Worm (Caenorhabditis elegans) whole organism, young adult: ENCODE data around the gene F08F1.4.

Experiments used
- B0019.2 ChIP-seq: fragments of 200-800 bp; sonication (Bioruptor generic); conservative IDR thresholded peaks from 2 replicates; pipeline ENCODE4 v1.3.6; 2022; ENCODE audit warnings: missing genetic modification reagents, missing genetic modification characterization, missing compliant biosample characterization
- B0261.1 ChIP-seq: sonication (generic microtip); optimal IDR thresholded peaks from 2 replicates; lab custom pipeline; 2016; ENCODE audit warnings: mild to moderate bottlenecking, missing genetic modification characterization, moderate library complexity, missing compliant biosample characterization
- C17E4.6 ChIP-seq: fragments of 200-800 bp; sonication (Bioruptor generic); IDR thresholded peaks from 2 replicates; pipeline ENCODE4 v1.3.6; 2022; ENCODE audit warnings: missing genetic modification reagents, missing genetic modification characterization, missing compliant biosample characterization
- D2030.7 ChIP-seq: fragments of 200-800 bp; sonication (Bioruptor generic); IDR thresholded peaks from 2 replicates; pipeline ENCODE4 v1.3.6; 2022; ENCODE audit warnings: missing genetic modification reagents, missing genetic modification characterization, missing compliant biosample characterization
- F22D6.2 ChIP-seq: sonication (generic microtip); optimal IDR thresholded peaks from 2 replicates; lab custom pipeline; 2016; ENCODE audit warnings: mild to moderate bottlenecking, missing genetic modification characterization, missing compliant biosample characterization
- F23B12.7 ChIP-seq: sonication (generic microtip); optimal IDR thresholded peaks from 2 replicates; lab custom pipeline; 2017; ENCODE audit warnings: missing genetic modification characterization, mild to moderate bottlenecking, missing compliant biosample characterization, antibody characterized with exemption, moderate library complexity; ENCODE audit not compliant: insufficient read depth
- F33H1.4 ChIP-seq: fragments of 200-800 bp; sonication (Bioruptor generic); IDR thresholded peaks from 2 replicates; pipeline ENCODE4 v1.3.6; 2022; ENCODE audit warnings: missing genetic modification reagents, missing genetic modification characterization, missing compliant biosample characterization
- F57C9.4 ChIP-seq: sonication (generic microtip); optimal IDR thresholded peaks from 2 replicates; lab custom pipeline; 2017; ENCODE audit warnings: mild to moderate bottlenecking, missing genetic modification characterization, missing compliant biosample characterization
- K11D2.4 ChIP-seq: fragments of 200-800 bp; sonication (Bioruptor generic); IDR thresholded peaks from 2 replicates; pipeline ENCODE4 v1.3.6; 2022; ENCODE audit warnings: missing genetic modification reagents, missing genetic modification characterization, missing compliant biosample characterization
- K12H6.12 ChIP-seq: fragments of 200-800 bp; sonication (Bioruptor generic); optimal IDR thresholded peaks from 2 replicates; lab custom pipeline; 2018; ENCODE audit warnings: mild to moderate bottlenecking, missing genetic modification characterization, missing compliant biosample characterization
- T26A5.8 ChIP-seq: sonication (generic microtip); optimal IDR thresholded peaks from 2 replicates; lab custom pipeline; 2016; ENCODE audit warnings: missing genetic modification characterization, missing compliant biosample characterization
- Y56A3A.18 ChIP-seq: fragments of 200-800 bp; sonication (Bioruptor generic); IDR thresholded peaks from 2 replicates; pipeline ENCODE4 v1.3.6; 2022; ENCODE audit warnings: missing genetic modification reagents, missing genetic modification characterization, missing compliant biosample characterization
- ZK185.1 ChIP-seq: sonication (generic microtip); optimal IDR thresholded peaks from 2 replicates; lab custom pipeline; 2016; ENCODE audit warnings: mild to moderate bottlenecking, missing genetic modification characterization, missing compliant biosample characterization; ENCODE audit not compliant: poor library complexity, severe bottlenecking
- ama-1 ChIP-seq, 3 experiments: fragments of 150-350 bp in 1 of 3; sonication (generic microtip) in 2 of 3; optimal IDR thresholded peaks; 2 replicates each; lab custom pipeline; 2014 to 2018; ENCODE audit warnings: missing biosample characterization in 2 of 3, missing genetic modification characterization in 2 of 3, missing genetic modification reagents in 2 of 3
- attf-3 ChIP-seq: fragments of 200-800 bp; sonication (Bioruptor generic); conservative IDR thresholded peaks from 2 replicates; pipeline ENCODE4 v1.3.6; 2022; ENCODE audit warnings: missing genetic modification reagents, missing genetic modification characterization, missing compliant biosample characterization
- attf-5 ChIP-seq: fragments of 200-800 bp; sonication (Bioruptor generic); optimal IDR thresholded peaks from 2 replicates; lab custom pipeline; 2018; ENCODE audit warnings: mild to moderate bottlenecking, missing genetic modification characterization, missing compliant biosample characterization
- cebp-1 ChIP-seq, 2 experiments: fragments of 200-800 bp in 1 of 2; sonication (Bioruptor generic) in 1 of 2; sonication (generic microtip) in 1 of 2; IDR thresholded peaks in 1 of 2; optimal IDR thresholded peaks in 1 of 2; 2 replicates each; pipeline versions ENCODE4 v1.3.6 to Lab custom; 2017 to 2022; ENCODE audit warnings: missing compliant biosample characterization in 2 of 2, missing genetic modification characterization in 2 of 2, mild to moderate bottlenecking in 1 of 2, missing genetic modification reagents in 1 of 2, moderate library complexity in 1 of 2
- ceh-100 ChIP-seq: fragments of 200-800 bp; sonication (Bioruptor generic); IDR thresholded peaks from 2 replicates; pipeline ENCODE4 v1.3.6; 2022; ENCODE audit warnings: missing genetic modification reagents, missing genetic modification characterization, missing compliant biosample characterization
- ceh-27 ChIP-seq: fragments of 200-800 bp; sonication (Bioruptor generic); optimal IDR thresholded peaks from 2 replicates; lab custom pipeline; 2018; ENCODE audit warnings: mild to moderate bottlenecking, missing genetic modification characterization, moderate library complexity, missing compliant biosample characterization
- ceh-79 ChIP-seq: sonication (generic microtip); optimal IDR thresholded peaks from 2 replicates; lab custom pipeline; 2017; ENCODE audit warnings: mild to moderate bottlenecking, missing genetic modification characterization, missing compliant biosample characterization
- chd-7 ChIP-seq: sonication (generic microtip); optimal IDR thresholded peaks from 2 replicates; lab custom pipeline; 2016; ENCODE audit warnings: mild to moderate bottlenecking, missing genetic modification characterization, moderate library complexity, missing compliant biosample characterization
- die-1 ChIP-seq: sonication (generic microtip); optimal IDR thresholded peaks from 2 replicates; lab custom pipeline; 2016; ENCODE audit warnings: missing genotype, mild to moderate bottlenecking, missing genetic modification characterization, missing compliant biosample characterization
- egl-44 ChIP-seq: fragments of 200-800 bp; sonication (Bioruptor generic); IDR thresholded peaks from 2 replicates; pipeline ENCODE4 v1.3.6; 2022; ENCODE audit warnings: missing genetic modification reagents, missing genetic modification characterization, missing compliant biosample characterization
- ekl-4 ChIP-seq: fragments of 200-800 bp; sonication (Bioruptor generic); IDR thresholded peaks from 2 replicates; pipeline ENCODE4 v1.3.6; 2022; ENCODE audit warnings: missing genetic modification reagents, missing genetic modification characterization, missing compliant biosample characterization
- fkh-3 ChIP-seq: sonication (generic microtip); optimal IDR thresholded peaks from 2 replicates; lab custom pipeline; 2016; ENCODE audit warnings: mild to moderate bottlenecking, missing genetic modification characterization, missing compliant biosample characterization
- him-1 ChIP-seq: sonication (generic microtip); optimal IDR thresholded peaks from 2 replicates; lab custom pipeline; 2016; ENCODE audit warnings: missing genotype, missing genetic modification reagents, missing genetic modification characterization, missing compliant biosample characterization
- hrde-1 ChIP-seq: sonication (generic microtip); optimal IDR thresholded peaks from 2 replicates; lab custom pipeline; 2016; ENCODE audit warnings: missing genetic modification characterization, mild to moderate bottlenecking, missing compliant biosample characterization, moderate library complexity, missing genotype, missing genetic modification reagents, borderline replicate concordance
- let-526 ChIP-seq: fragments of 200-800 bp; sonication (Bioruptor generic); IDR thresholded peaks from 2 replicates; pipeline ENCODE4 v1.3.6; 2022; ENCODE audit warnings: missing genetic modification reagents, missing genetic modification characterization, missing compliant biosample characterization
- lin-26 ChIP-seq: fragments of 200-800 bp; sonication (Bioruptor generic); IDR thresholded peaks from 2 replicates; pipeline ENCODE4 v1.3.6; 2022; ENCODE audit warnings: missing genetic modification reagents, missing genetic modification characterization, missing compliant biosample characterization
- lin-35 ChIP-seq, 3 experiments: fragments of 150-350 bp in 2 of 3; sonication (generic microtip) in 1 of 3; optimal IDR thresholded peaks; 2 replicates each; lab custom pipeline; 2014 to 2018; ENCODE audit warnings: missing biosample characterization in 3 of 3, missing genetic modification characterization in 3 of 3, missing genetic modification reagents in 3 of 3
- lin-54 ChIP-seq: fragments of 200-800 bp; sonication (Bioruptor generic); optimal IDR thresholded peaks from 2 replicates; lab custom pipeline; 2018; ENCODE audit warnings: mild to moderate bottlenecking, missing genetic modification characterization, missing compliant biosample characterization
- mcd-1 ChIP-seq: fragments of 200-800 bp; sonication (Bioruptor generic); IDR thresholded peaks from 2 replicates; pipeline ENCODE4 v1.3.6; 2022; ENCODE audit warnings: missing genetic modification reagents, missing genetic modification characterization, missing compliant biosample characterization
- nfyb-1 ChIP-seq: fragments of 200-800 bp; sonication (Bioruptor generic); IDR thresholded peaks from 2 replicates; pipeline ENCODE4 v1.3.6; 2022; ENCODE audit warnings: missing genetic modification reagents, missing genetic modification characterization, missing compliant biosample characterization
- nhr-80 ChIP-seq: sonication (generic microtip); optimal IDR thresholded peaks from 2 replicates; lab custom pipeline; 2016; ENCODE audit warnings: missing genetic modification characterization, missing compliant biosample characterization
- pha-4 ChIP-seq: fragments of 150-350 bp; sonication (generic microtip); optimal IDR thresholded peaks from 2 replicates; lab custom pipeline; 2014; ENCODE audit warnings: missing biosample characterization, missing genetic modification reagents, missing genetic modification characterization
- rec-8 ChIP-seq, 2 experiments: sonication (generic microtip); optimal IDR thresholded peaks; 2 replicates each; lab custom pipeline; 2016; ENCODE audit warnings: mild to moderate bottlenecking in 2 of 2, missing genetic modification characterization in 2 of 2, missing genetic modification reagents in 2 of 2, missing genotype in 2 of 2, missing biosample characterization in 1 of 2, missing compliant biosample characterization in 1 of 2, moderate library complexity in 1 of 2
- repo-1 ChIP-seq: sonication (generic microtip); optimal IDR thresholded peaks from 2 replicates; lab custom pipeline; 2017; ENCODE audit warnings: mild to moderate bottlenecking, missing genetic modification characterization, missing compliant biosample characterization
- snpc-1.1 ChIP-seq: sonication (generic microtip); optimal IDR thresholded peaks from 2 replicates; lab custom pipeline; 2017; ENCODE audit warnings: missing genetic modification characterization, mild to moderate bottlenecking, missing compliant biosample characterization, antibody characterized with exemption, moderate library complexity, missing genotype, missing genetic modification reagents; ENCODE audit not compliant: insufficient read depth
- tbp1 ChIP-seq: fragments of 200-800 bp; sonication (Bioruptor generic); optimal IDR thresholded peaks from 2 replicates; lab custom pipeline; 2018; ENCODE audit warnings: mild to moderate bottlenecking, missing genetic modification characterization, missing compliant biosample characterization
- tbx-9 ChIP-seq: sonication (generic microtip); optimal IDR thresholded peaks from 2 replicates; lab custom pipeline; 2016; ENCODE audit warnings: borderline replicate concordance, missing genetic modification characterization, inconsistent platforms, missing compliant biosample characterization
- zim-3 ChIP-seq: sonication (generic microtip); optimal IDR thresholded peaks from 2 replicates; lab custom pipeline; 2017; ENCODE audit warnings: mild to moderate bottlenecking, missing genetic modification characterization, moderate library complexity, missing compliant biosample characterization
- ztf-18 ChIP-seq: sonication (generic microtip); optimal IDR thresholded peaks from 2 replicates; lab custom pipeline; 2016; ENCODE audit warnings: missing genotype, mild to moderate bottlenecking, missing genetic modification characterization, missing compliant biosample characterization
- ztf-25 ChIP-seq: fragments of 200-800 bp; sonication (Bioruptor generic); IDR thresholded peaks from 2 replicates; pipeline ENCODE4 v1.3.6; 2022; ENCODE audit warnings: missing genetic modification reagents, missing genetic modification characterization, missing compliant biosample characterization
- ztf-28 ChIP-seq: fragments of 200-800 bp; sonication (Bioruptor generic); IDR thresholded peaks from 2 replicates; pipeline ENCODE4 v1.3.6; 2022; ENCODE audit warnings: missing genetic modification reagents, missing genetic modification characterization, missing compliant biosample characterization

Gene F08F1.4

ce11 chrX:8371906-8372305, 41.3 kb upstream of the F08F1.4 start, which contains the start of gene nep-15:
Gene nep-15 (plus strand): TSS chrX:8372206.
- no peak for TF ChIP-seq T26A5.8 (tag; lab: Kevin White, UChicago)
- no peak for TF ChIP-seq Y56A3A.18 (GFP tag; lab: Robert Waterston, UW)
- no peak for TF ChIP-seq F22D6.2 (tag; lab: Kevin White, UChicago)
- no peak for TF ChIP-seq tbp1
- no peak for TF ChIP-seq snpc-1.1 (tag; lab: Kevin White, UChicago)
- TF ChIP-seq zim-3: no peak
- TF ChIP-seq rec-8 (tag; optimal IDR thresholded peaks at IDR 0.05; lab: Kevin White, UChicago): no peak
- no peak for TF ChIP-seq let-526 (GFP tag; lab: Robert Waterston, UW)
- TF ChIP-seq lin-54: no peak
- TF ChIP-seq chd-7 (tag; lab: Kevin White, UChicago): no peak
- TF ChIP-seq, all 124 proteins: peak for 0

ce11 chrX:8378312-8378711, 34.9 kb upstream of the F08F1.4 start, which contains the start of gene tbc-18:
Gene tbc-18 (plus strand): TSS chrX:8378557.
- TF ChIP-seq die-1 (tag; lab: Kevin White, UChicago): no peak
- no peak for TF ChIP-seq Y56A3A.18 (GFP tag; lab: Robert Waterston, UW)
- no peak for TF ChIP-seq ceh-79
- TF ChIP-seq attf-3: no peak
- peak; percentile 12 for TF ChIP-seq nhr-80
- TF ChIP-seq lin-35 (GFP tag; optimal IDR thresholded peaks at IDR 0.05; lab: Kevin White, UChicago): peak in 1 of 3 experiments; percentile 2
- no peak for TF ChIP-seq pha-4
- TF ChIP-seq ztf-18: no peak
- no peak for TF ChIP-seq F33H1.4 (GFP tag; lab: Robert Waterston, UW)
- TF ChIP-seq ceh-27 (GFP tag; lab: Kevin White, UChicago): no peak
- TF ChIP-seq ceh-100 (GFP tag; lab: Robert Waterston, UW): no peak
- peak; percentile 5 for TF ChIP-seq tbp1
- no peak for TF ChIP-seq C17E4.6 (GFP tag; lab: Robert Waterston, UW)
- TF ChIP-seq K11D2.4 (GFP tag; lab: Robert Waterston, UW): no peak
- TF ChIP-seq cebp-1 (GFP tag; IDR thresholded peaks at IDR 0.05; lab: Robert Waterston, UW): no peak
- peak; percentile 54 for TF ChIP-seq cebp-1 (tag; optimal IDR thresholded peaks at IDR 0.05; lab: Kevin White, UChicago)
- no peak for TF ChIP-seq ztf-25 (GFP tag; lab: Robert Waterston, UW)
- no peak for TF ChIP-seq B0019.2 (GFP tag; lab: Robert Waterston, UW)
- no peak for TF ChIP-seq fkh-3
- peak; percentile 21 for TF ChIP-seq K12H6.12 (tag; lab: Kevin White, UChicago)
- TF ChIP-seq, all 124 proteins: peak for 5

- TF ChIP-seq ama-1 (optimal IDR thresholded peaks at IDR 0.05; lab: Kevin White, UChicago) (no peak), ama-1 (GFP tag; optimal IDR thresholded peaks at IDR 0.05; lab: Kevin White, UChicago) (peak in 1 of 2 experiments; percentile 59), mcd-1 (GFP tag; lab: Robert Waterston, UW) (no peak), F57C9.4 (tag; lab: Kevin White, UChicago) (no peak), cebp-1 (GFP tag; IDR thresholded peaks at IDR 0.05; lab: Robert Waterston, UW) (no peak), cebp-1 (tag; optimal IDR thresholded peaks at IDR 0.05; lab: Kevin White, UChicago) (peak; percentile 45), B0261.1 (tag; lab: Kevin White, UChicago) (peak; percentile 89), attf-5 (GFP tag; lab: Kevin White, UChicago) (peak; percentile 38), D2030.7 (peak; percentile 80), F23B12.7 (tag; lab: Kevin White, UChicago) (peak; percentile 40), ztf-18 (peak; percentile 46), him-1 (tag; lab: Kevin White, UChicago) (peak; percentile 63), lin-26 (GFP tag; lab: Robert Waterston, UW) (peak; percentile 89), pha-4 (no peak), ZK185.1 (peak; percentile 64), nhr-80 (peak; percentile 18), repo-1 (tag; lab: Kevin White, UChicago) (peak; percentile 58), nfyb-1 (GFP tag; lab: Robert Waterston, UW) (0 out of 2 replicates have a peak, but pooled peaks have one; percentile 43), tbx-9 (tag; lab: Kevin White, UChicago) (no peak), hrde-1 (tag; lab: Kevin White, UChicago) (peak; percentile 52), ztf-28 (GFP tag; lab: Robert Waterston, UW) (0 out of 2 replicates have a peak, but pooled peaks have one; percentile 27), egl-44 (GFP tag; lab: Robert Waterston, UW) (0 out of 2 replicates have a peak, but pooled peaks have one; percentile 47), ekl-4 (GFP tag; lab: Robert Waterston, UW) (peak; percentile 28; the same call in 1 of the 2 replicates)
Measured at ce11 chrX:8381651-8382050, 31.6 kb upstream of the F08F1.4 start.
